Worm (Caenorhabditis elegans): ENCODE data around the gene jmjd-1.1.

- peak in 1 of 3 experiments; percentile 47 for TF ChIP-seq ceh-82 (tag; optimal IDR thresholded peaks at IDR 0.05)
- no peak for TF ChIP-seq zag-1 (tag; optimal IDR thresholded peaks at IDR 0.05)
- TF ChIP-seq mdl-1 (tag; optimal IDR thresholded peaks at IDR 0.05), result peak in 1 of 2 experiments; percentile 76
- TF ChIP-seq ztf-11 (tag; optimal IDR thresholded peaks at IDR 0.05), result no peak
- TF ChIP-seq ama-1 (optimal IDR thresholded peaks at IDR 0.05), result peak; percentile 52
- TF ChIP-seq snpc-4 (tag; optimal IDR thresholded peaks at IDR 0.05), result peak; percentile 44
Measured at ce11 chrII:11813895-11814369, 7.6 kb downstream of the jmjd-1.1 start, which contains the start of gene F43G6.8.
